Worm (Caenorhabditis elegans) whole organism, early embryonic: Measurements from ENCODE around the gene vps-53.

Experiments used
- F13C5.2 ChIP-seq: sonication (generic microtip); optimal IDR thresholded peaks from 2 replicates; lab custom pipeline; 2017; ENCODE audit warnings: mild to moderate bottlenecking, missing genetic modification characterization, inconsistent platforms, missing compliant biosample characterization
- aly-1 ChIP-seq: sonication (generic microtip); optimal IDR thresholded peaks from 2 replicates; lab custom pipeline; 2016; ENCODE audit warnings: missing genetic modification characterization, missing compliant biosample characterization
- ama-1 ChIP-seq: fragments of 150-350 bp; optimal IDR thresholded peaks from 2 replicates; lab custom pipeline; 2014
- ets-7 ChIP-seq: sonication (generic microtip); optimal IDR thresholded peaks from 2 replicates; lab custom pipeline; 2016; ENCODE audit warnings: missing genotype, missing genetic modification characterization, missing compliant biosample characterization
- flt-1 ChIP-seq: fragments of 200-800 bp; sonication (Bioruptor generic); IDR thresholded peaks from 2 replicates; pipeline ENCODE4 v1.3.6; 2022; ENCODE audit warnings: missing genetic modification characterization, missing compliant biosample characterization
- hmbx-1 ChIP-seq: sonication (generic microtip); optimal IDR thresholded peaks from 2 replicates; lab custom pipeline; 2016; ENCODE audit warnings: mild to moderate bottlenecking, missing genetic modification characterization, missing compliant biosample characterization
- pes-1 ChIP-seq: fragments of 200-800 bp; sonication (Bioruptor generic); IDR thresholded peaks from 2 replicates; pipeline ENCODE4 v1.3.6; 2022; ENCODE audit warnings: missing genetic modification reagents, missing genetic modification characterization, missing compliant biosample characterization
- tbx-11 ChIP-seq: fragments of 200-800 bp; sonication (Bioruptor generic); IDR thresholded peaks from 2 replicates; pipeline ENCODE4 v1.3.6; 2022; ENCODE audit warnings: missing genetic modification characterization, missing compliant biosample characterization
- tbx-37 ChIP-seq: fragments of 200-800 bp; sonication (Bioruptor generic); conservative IDR thresholded peaks from 2 replicates; pipeline ENCODE4 v1.3.6; 2022; ENCODE audit warnings: missing genetic modification reagents, missing genetic modification characterization, missing compliant biosample characterization
- tra-4 ChIP-seq: sonication (generic microtip); optimal IDR thresholded peaks from 2 replicates; lab custom pipeline; 2017; ENCODE audit warnings: missing genetic modification characterization, missing compliant biosample characterization

ce11 chrIII:9705157-9705905 lies 52.0 kb downstream of the vps-53 start:
- TF ChIP-seq flt-1: no peak
- TF ChIP-seq ets-7 (tag; lab: Kevin White, UChicago): no peak
- no peak for TF ChIP-seq ama-1 (lab: Kevin White, UChicago)
- no peak for TF ChIP-seq hmbx-1 (tag; lab: Kevin White, UChicago)
- TF ChIP-seq tbx-11 (GFP tag; lab: Robert Waterston, UW): no peak
- TF ChIP-seq F13C5.2: peak; percentile 20
- TF ChIP-seq aly-1 (tag; lab: Kevin White, UChicago): no peak
- 0 out of 2 replicates have a peak, but pooled peaks have one; percentile 25 for TF ChIP-seq tbx-37 (GFP tag; lab: Robert Waterston, UW)
- TF ChIP-seq pes-1: 0 out of 2 replicates have a peak, but pooled peaks have one; percentile 39
- TF ChIP-seq tra-4 (tag; lab: Kevin White, UChicago): no peak
